Worm (Caenorhabditis elegans): ENCODE measurements around the gene dpy-23.
A peak's percentile ranks its signal among the peaks of the same experiment; 100 is the strongest.

The dpy-23 gene

ce11 chrX:4410280-4410911, 21.2 kb downstream of the dpy-23 start:
- TF ChIP-seq nhr-76 (tag; optimal IDR thresholded peaks at IDR 0.05) (no peak), sptf-1 (tag; optimal IDR thresholded peaks at IDR 0.05) (no peak), elt-1 (tag; optimal IDR thresholded peaks at IDR 0.05; ENCODE audit: borderline replicate concordance, insufficient read depth) (no peak), lin-32 (GFP tag; optimal IDR thresholded peaks at IDR 0.05) (no peak), ceh-83 (GFP tag; optimal IDR thresholded peaks at IDR 0.05) (no peak), ham-2 (GFP tag; optimal IDR thresholded peaks at IDR 0.05) (no peak), nhr-237 (tag; optimal IDR thresholded peaks at IDR 0.05) (no peak), M03D4.4 (tag; optimal IDR thresholded peaks at IDR 0.05) (no peak), ces-1 (GFP tag; optimal IDR thresholded peaks at IDR 0.05) (no peak), nhr-12 (tag; optimal IDR thresholded peaks at IDR 0.05) (no peak)

DNA sequence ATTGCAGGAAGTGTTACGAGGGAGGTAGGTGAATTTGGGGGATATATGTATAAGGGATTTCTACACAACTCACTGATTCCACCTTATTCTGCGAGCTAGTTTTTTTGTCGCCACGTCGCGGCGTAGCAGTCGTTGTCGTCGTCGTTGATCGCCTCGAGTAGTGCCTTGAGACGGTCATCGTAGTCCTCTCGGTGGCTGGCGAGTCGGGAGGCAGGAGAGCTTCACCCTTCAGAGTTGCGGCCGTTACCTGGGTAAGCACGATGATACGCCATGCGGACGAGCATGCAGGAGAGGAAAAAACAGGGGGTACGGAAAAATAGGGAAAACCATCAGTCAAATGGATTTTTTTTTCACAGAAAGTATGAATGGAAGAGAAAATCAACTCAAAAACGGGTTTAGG, 24.0 kb downstream of the dpy-23 start:
- TF ChIP-seq elt-3 (tag; optimal IDR thresholded peaks at IDR 0.05): no peak
- no peak for TF ChIP-seq sem-2 (GFP tag; optimal IDR thresholded peaks at IDR 0.05)
- no peak for TF ChIP-seq ztf-11 (tag; optimal IDR thresholded peaks at IDR 0.05)
- no peak for TF ChIP-seq bed-3 (GFP tag; optimal IDR thresholded peaks at IDR 0.05)
- no peak for TF ChIP-seq zip-8 (tag; optimal IDR thresholded peaks at IDR 0.05)
- TF ChIP-seq ceh-43 (GFP tag; optimal IDR thresholded peaks at IDR 0.05): no peak

ce11 chrX:4415289-4415688, 26.1 kb downstream of the dpy-23 start:
- TF ChIP-seq ces-1 (GFP tag; optimal IDR thresholded peaks at IDR 0.05): peak; percentile 76
- no peak for TF ChIP-seq ceh-83 (GFP tag; optimal IDR thresholded peaks at IDR 0.05)

DNA sequence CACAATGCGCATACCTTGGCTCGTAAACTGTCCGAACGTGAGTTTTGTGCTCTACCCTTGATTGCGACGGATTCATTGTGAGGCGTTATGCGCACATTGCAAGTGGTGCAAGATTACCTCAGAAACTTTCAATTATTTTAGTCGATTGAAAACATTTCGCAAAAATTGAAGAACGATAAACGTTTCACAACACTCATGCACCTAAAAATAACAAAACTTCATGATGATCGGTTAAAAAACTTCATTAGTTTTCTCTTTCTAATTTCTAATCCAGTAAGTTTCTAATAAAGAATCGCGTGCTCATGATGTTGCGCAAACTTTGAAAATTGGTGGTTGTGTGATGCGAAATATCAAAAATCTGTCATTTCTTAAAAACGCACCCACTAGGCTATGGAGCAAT, 29.6 kb downstream of the dpy-23 start, which contains the start of gene dop-1:
dop-1 (minus strand) TSS at position 101 of the 400 bp plus-strand sequence.
- TF ChIP-seq bed-3 (GFP tag; optimal IDR thresholded peaks at IDR 0.05): no peak
- TF ChIP-seq nhr-28 (tag; optimal IDR thresholded peaks at IDR 0.05): no peak
- TF ChIP-seq unc-39 (tag; optimal IDR thresholded peaks at IDR 0.05): no peak

- TF ChIP-seq ces-1 (GFP tag; optimal IDR thresholded peaks at IDR 0.05) (peak; percentile 96), blmp-1 (tag; optimal IDR thresholded peaks at IDR 0.05) (no peak)
Observed at ce11 chrX:4424254-4424653, 35.1 kb downstream of the dpy-23 start.

DNA sequence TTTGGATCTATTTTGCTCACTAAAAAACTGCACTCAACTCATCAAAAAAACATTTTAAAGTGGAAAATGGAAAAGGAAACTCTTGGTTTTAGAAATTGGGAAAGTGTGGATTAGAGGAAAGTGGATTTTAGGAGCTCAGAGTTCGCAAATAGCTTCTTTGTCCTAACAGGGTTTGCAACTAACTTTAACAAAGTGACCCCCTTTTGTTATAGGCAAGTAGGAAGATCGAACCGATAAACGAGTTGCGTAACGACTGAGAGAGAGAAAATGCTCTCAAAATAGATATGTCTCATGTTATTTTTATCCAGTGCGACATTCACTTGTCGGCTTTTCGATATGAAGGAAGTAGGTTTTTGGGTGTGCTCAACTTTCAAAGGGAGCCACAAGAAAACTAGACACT, 37.3 kb downstream of the dpy-23 start:
- no peak for TF ChIP-seq mep-1 (tag; optimal IDR thresholded peaks at IDR 0.05)
- TF ChIP-seq sptf-1 (tag; optimal IDR thresholded peaks at IDR 0.05): no peak
- no peak for TF ChIP-seq flh-1 (GFP tag; optimal IDR thresholded peaks at IDR 0.05)
- TF ChIP-seq ces-1 (GFP tag; optimal IDR thresholded peaks at IDR 0.05): peak; percentile 87
- TF ChIP-seq ztf-11 (tag; optimal IDR thresholded peaks at IDR 0.05): no peak

DNA sequence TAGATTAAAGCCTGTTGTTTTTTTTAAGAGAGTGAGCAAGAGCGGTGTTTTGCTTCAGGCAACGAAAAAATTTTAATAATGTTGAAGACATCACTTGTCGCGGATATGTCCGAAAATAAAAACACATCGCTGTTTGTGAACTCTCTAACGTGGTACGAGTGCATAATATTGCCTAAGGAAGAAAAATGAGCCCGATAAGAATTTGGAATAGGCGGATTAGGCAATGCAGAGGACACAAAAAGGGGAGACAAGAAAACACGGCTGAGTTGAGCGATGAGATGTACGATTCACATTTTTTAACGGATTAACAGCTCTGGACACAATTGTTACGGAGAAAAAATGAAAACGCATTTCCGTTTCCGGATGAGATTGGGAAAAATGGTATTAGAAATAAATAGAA, 38.2 kb downstream of the dpy-23 start:
- TF ChIP-seq lin-32 (GFP tag; optimal IDR thresholded peaks at IDR 0.05): no peak
- TF ChIP-seq snpc-4 (tag; optimal IDR thresholded peaks at IDR 0.05): no peak

DNA sequence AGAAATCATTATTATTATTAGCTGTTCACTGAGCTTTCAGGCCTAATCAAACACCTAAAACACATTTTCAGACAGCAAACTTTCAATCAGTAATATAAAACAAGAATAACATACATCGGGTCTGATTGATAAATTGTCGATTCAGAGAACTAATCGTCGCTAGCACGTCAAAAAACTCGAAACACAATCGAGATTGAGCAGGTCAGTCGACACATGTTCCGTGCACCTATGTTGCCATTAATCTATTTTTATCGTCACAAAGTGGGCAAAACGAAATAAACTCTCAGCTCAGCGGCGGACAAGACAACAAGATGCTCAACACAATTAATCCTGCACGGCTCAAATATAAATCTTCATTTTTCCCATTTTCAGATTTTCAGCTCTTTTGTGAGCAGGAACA, 40.2 kb downstream of the dpy-23 start:
- TF ChIP-seq ztf-11 (tag; optimal IDR thresholded peaks at IDR 0.05): no peak
- peak; percentile 62 for TF ChIP-seq hlh-1 (tag; optimal IDR thresholded peaks at IDR 0.05)

DNA sequence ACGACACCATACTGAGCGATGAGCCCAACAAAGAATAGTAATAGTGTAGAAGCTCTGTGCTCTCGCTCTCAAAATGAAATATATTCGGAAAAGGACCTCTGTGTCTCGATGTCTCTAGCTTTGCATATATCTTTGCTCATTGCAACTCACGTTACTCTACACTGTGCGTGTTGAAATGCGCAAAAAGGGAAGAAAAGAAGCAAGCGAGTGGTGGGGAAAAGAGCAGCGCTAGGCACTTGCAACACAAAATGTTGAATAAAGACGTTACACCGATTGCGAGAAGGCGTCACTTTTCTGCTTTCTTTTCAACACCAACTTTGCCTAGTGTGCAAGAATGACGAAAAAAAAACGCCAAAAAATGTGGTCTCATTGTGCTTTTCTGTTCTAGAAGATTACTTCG, 45.4 kb downstream of the dpy-23 start:
- TF ChIP-seq ces-1 (GFP tag; optimal IDR thresholded peaks at IDR 0.05) (peak; percentile 81), snpc-4 (tag; optimal IDR thresholded peaks at IDR 0.05) (no peak)

Measured in whole organism, mixed stage, embryonic.